Fruit fly (Drosophila melanogaster) whole organism, embryonic: Measurements from ENCODE around the gene dUTPase.

Source experiments
- CG10462 ChIP-seq: fragments of 200-800 bp; sonication (Bioruptor generic); optimal IDR thresholded peaks from 2 replicates; lab custom pipeline; 2016; ENCODE audit warnings: missing biosample characterization, missing genetic modification characterization
- CG11504 ChIP-seq: fragments of 200-800 bp; sonication (Bioruptor generic); optimal IDR thresholded peaks from 3 replicates; lab custom pipeline; 2019; ENCODE audit warnings: missing biosample characterization, mild to moderate bottlenecking, missing genetic modification characterization, moderate library complexity
- CG12769 ChIP-seq: fragments of 200-800 bp; sonication (Bioruptor generic); optimal IDR thresholded peaks from 2 replicates; lab custom pipeline; 2019; ENCODE audit warnings: missing biosample characterization, mild to moderate bottlenecking, missing genetic modification characterization, moderate library complexity
- CG13296 ChIP-seq: fragments of 200-800 bp; sonication (Bioruptor generic); optimal IDR thresholded peaks from 3 replicates; lab custom pipeline; 2018; ENCODE audit warnings: missing biosample characterization, mild to moderate bottlenecking, missing genetic modification characterization
- CG13894 ChIP-seq: fragments of 200-800 bp; sonication (Bioruptor generic); optimal IDR thresholded peaks from 3 replicates; lab custom pipeline; 2018; ENCODE audit warnings: missing biosample characterization, mild to moderate bottlenecking, missing genetic modification characterization, moderate library complexity
- CG14050 ChIP-seq: fragments of 200-800 bp; sonication (Bioruptor generic); IDR thresholded peaks from 3 replicates; pipeline ENCODE4 v1.3.6; 2022; ENCODE audit warnings: missing biosample characterization, missing genetic modification characterization
- CG14860 ChIP-seq: fragments of 200-800 bp; sonication (Bioruptor generic); IDR thresholded peaks from 3 replicates; pipeline ENCODE4 v1.3.6; 2022; ENCODE audit warnings: missing biosample characterization, missing genetic modification characterization; ENCODE audit not compliant: partially characterized antibody
- CG1602 ChIP-seq: fragments of 200-800 bp; sonication (Bioruptor generic); optimal IDR thresholded peaks from 3 replicates; lab custom pipeline; 2016; ENCODE audit warnings: missing biosample characterization, missing genetic modification characterization
- CG17829 ChIP-seq: fragments of 200-800 bp; optimal IDR thresholded peaks from 2 replicates; lab custom pipeline; 2019; ENCODE audit warnings: missing biosample characterization, mild to moderate bottlenecking, missing genetic modification characterization, moderate library complexity
- CG18262 ChIP-seq: fragments of 200-800 bp; optimal IDR thresholded peaks from 3 replicates; lab custom pipeline; 2019; ENCODE audit warnings: missing biosample characterization, mild to moderate bottlenecking, missing genetic modification characterization, moderate library complexity
- CG2129 ChIP-seq: fragments of 200-800 bp; sonication (Bioruptor generic); IDR thresholded peaks from 2 replicates; pipeline ENCODE4 v1.3.6; 2022; ENCODE audit warnings: missing biosample characterization, missing genetic modification characterization; ENCODE audit not compliant: partially characterized antibody
- CG31441 ChIP-seq: fragments of 200-800 bp; sonication (Bioruptor generic); IDR thresholded peaks from 2 replicates; pipeline ENCODE4 v1.3.6; 2022; ENCODE audit warnings: missing biosample characterization, missing genetic modification characterization
- CG32532 ChIP-seq: fragments of 200-800 bp; sonication (Bioruptor generic); IDR thresholded peaks from 2 replicates; pipeline ENCODE4 v1.3.6; 2022; ENCODE audit warnings: missing biosample characterization, missing genetic modification characterization
- CG6254 ChIP-seq: fragments of 200-800 bp; sonication (Bioruptor generic); optimal IDR thresholded peaks from 3 replicates; lab custom pipeline; 2017; ENCODE audit warnings: mild to moderate bottlenecking, missing biosample characterization, missing genetic modification reagents, missing genetic modification characterization
- CG6654 ChIP-seq: fragments of 200-800 bp; sonication (Bioruptor generic); optimal IDR thresholded peaks from 2 replicates; lab custom pipeline; 2017; ENCODE audit warnings: missing biosample characterization, mild to moderate bottlenecking, missing genetic modification characterization
- CG7928 ChIP-seq: fragments of 200-800 bp; sonication (Bioruptor generic); optimal IDR thresholded peaks from 2 replicates; lab custom pipeline; 2017; ENCODE audit warnings: missing biosample characterization, mild to moderate bottlenecking, missing genetic modification characterization
- CG7987 ChIP-seq: fragments of 200-800 bp; sonication (Bioruptor generic); optimal IDR thresholded peaks from 2 replicates; lab custom pipeline; 2018; ENCODE audit warnings: missing biosample characterization, mild to moderate bottlenecking, missing genetic modification characterization, moderate library complexity
- CG8478 ChIP-seq: fragments of >200 bp; optimal IDR thresholded peaks from 2 replicates; lab custom pipeline; 2018
- CG9609 ChIP-seq: fragments of 200-800 bp; sonication (Bioruptor generic); optimal IDR thresholded peaks from 3 replicates; lab custom pipeline; 2016; ENCODE audit warnings: missing biosample characterization, missing genetic modification characterization
- Dfd ChIP-seq, 2 experiments: fragments of >200 bp; optimal IDR thresholded peaks; 2 replicates each; lab custom pipeline; 2017; ENCODE audit warnings: missing biosample characterization in 2 of 2, missing genetic modification characterization in 2 of 2
- Dp ChIP-seq: fragments of 200-800 bp; sonication (Bioruptor generic); optimal IDR thresholded peaks from 2 replicates; lab custom pipeline; 2018; ENCODE audit warnings: missing biosample characterization, mild to moderate bottlenecking, missing genetic modification characterization, moderate library complexity
- H15 ChIP-seq: fragments of 200-800 bp; sonication (Bioruptor generic); IDR thresholded peaks from 3 replicates; pipeline ENCODE4 v1.3.6; 2022; ENCODE audit warnings: missing biosample characterization, missing genetic modification characterization
- H2.0 ChIP-seq: fragments of 200-800 bp; sonication (Bioruptor generic); IDR thresholded peaks from 2 replicates; pipeline ENCODE4 v1.3.6; 2022; ENCODE audit warnings: missing biosample characterization, missing genetic modification characterization
- HHEX ChIP-seq: fragments of 200-800 bp; sonication (Bioruptor generic); optimal IDR thresholded peaks from 3 replicates; lab custom pipeline; 2017; ENCODE audit warnings: missing biosample characterization, mild to moderate bottlenecking, missing genetic modification characterization, missing genetic modification reagents
- Lhr ChIP-seq: fragments of 200-800 bp; sonication (Bioruptor generic); optimal IDR thresholded peaks from 3 replicates; lab custom pipeline; 2017; ENCODE audit warnings: mild to moderate bottlenecking, missing biosample characterization, missing genetic modification reagents, missing genetic modification characterization
- Lpt ChIP-seq: fragments of >200 bp; optimal IDR thresholded peaks from 2 replicates; lab custom pipeline; 2018; ENCODE audit warnings: missing biosample characterization, missing genetic modification characterization
- Nf-YB ChIP-seq: fragments of 200-800 bp; sonication (Bioruptor generic); optimal IDR thresholded peaks from 3 replicates; lab custom pipeline; 2019; ENCODE audit warnings: missing biosample characterization, mild to moderate bottlenecking, missing genetic modification characterization, moderate library complexity
- Six4 ChIP-seq: fragments of 200-800 bp; sonication (Bioruptor generic); optimal IDR thresholded peaks from 2 replicates; lab custom pipeline; 2016; ENCODE audit warnings: missing biosample characterization, missing genetic modification characterization
- bbx ChIP-seq: fragments of 200-800 bp; sonication (Bioruptor generic); IDR thresholded peaks from 2 replicates; pipeline ENCODE4 v1.3.6; 2022; ENCODE audit warnings: missing biosample characterization, missing genetic modification characterization; ENCODE audit not compliant: partially characterized antibody
- bsh ChIP-seq, 2 experiments: fragments of 200-800 bp; sonication (Bioruptor generic); optimal IDR thresholded peaks; 2 replicates each; lab custom pipeline; 2017 to 2018; ENCODE audit warnings: mild to moderate bottlenecking in 2 of 2, missing biosample characterization in 2 of 2, missing genetic modification characterization in 2 of 2, moderate library complexity in 1 of 2
- caup ChIP-seq: fragments of 200-800 bp; sonication (Bioruptor generic); optimal IDR thresholded peaks from 3 replicates; lab custom pipeline; 2017; ENCODE audit warnings: missing biosample characterization, mild to moderate bottlenecking, missing genetic modification characterization, moderate library complexity; ENCODE audit not compliant: severe bottlenecking
- cg ChIP-seq: fragments of 200-800 bp; sonication (Bioruptor generic); optimal IDR thresholded peaks from 3 replicates; lab custom pipeline; 2019; ENCODE audit warnings: missing biosample characterization, mild to moderate bottlenecking, missing genetic modification characterization, moderate library complexity
- chm ChIP-seq: fragments of 200-800 bp; sonication (Bioruptor generic); IDR thresholded peaks from 2 replicates; pipeline ENCODE4 v1.3.6; 2022; ENCODE audit warnings: missing biosample characterization, missing genetic modification characterization
- corto ChIP-seq: fragments of 200-800 bp; sonication (Bioruptor generic); optimal IDR thresholded peaks from 2 replicates; lab custom pipeline; 2016; ENCODE audit warnings: missing biosample characterization, mild to moderate bottlenecking, missing genetic modification characterization, moderate library complexity
- croc ChIP-seq: fragments of 200-800 bp; sonication (Bioruptor generic); conservative IDR thresholded peaks from 3 replicates; pipeline ENCODE4 v1.3.6; 2022; ENCODE audit warnings: missing biosample characterization, missing genetic modification characterization
- crp ChIP-seq, 2 experiments: fragments of 200-800 bp; sonication (Bioruptor generic); optimal IDR thresholded peaks; 2 replicates in 1 of 2; 3 replicates in 1 of 2; lab custom pipeline; 2017; ENCODE audit warnings: missing biosample characterization in 2 of 2, missing genetic modification characterization in 2 of 2, mild to moderate bottlenecking in 1 of 2, moderate library complexity in 1 of 2
- dimm ChIP-seq: fragments of 200-800 bp; sonication (Bioruptor generic); IDR thresholded peaks from 2 replicates; pipeline ENCODE4 v1.3.6; 2022; ENCODE audit warnings: missing biosample characterization, missing genetic modification characterization
- dysf ChIP-seq: fragments of 200-800 bp; sonication (Bioruptor generic); IDR thresholded peaks from 3 replicates; pipeline ENCODE4 v1.3.6; 2022; ENCODE audit warnings: missing biosample characterization, missing genetic modification characterization
- emc ChIP-seq: fragments of 200-800 bp; sonication (Bioruptor generic); optimal IDR thresholded peaks from 2 replicates; lab custom pipeline; 2016; ENCODE audit warnings: missing biosample characterization, missing genetic modification characterization
- en ChIP-seq: fragments of 200-800 bp; sonication (Bioruptor generic); optimal IDR thresholded peaks from 2 replicates; lab custom pipeline; 2016; ENCODE audit warnings: missing biosample characterization, missing genetic modification characterization
- ftz-f1 ChIP-seq: fragments of 200-800 bp; sonication (Bioruptor generic); optimal IDR thresholded peaks from 2 replicates; lab custom pipeline; 2016; ENCODE audit warnings: missing biosample characterization, missing genetic modification characterization
- jumu ChIP-seq: fragments of 200-800 bp; sonication (Bioruptor generic); optimal IDR thresholded peaks from 3 replicates; lab custom pipeline; 2016; ENCODE audit warnings: missing biosample characterization, missing genetic modification characterization
- nom ChIP-seq: fragments of 200-800 bp; sonication (Bioruptor generic); optimal IDR thresholded peaks from 2 replicates; lab custom pipeline; 2017; ENCODE audit warnings: missing biosample characterization, missing genetic modification characterization, mild to moderate bottlenecking, moderate library complexity, missing genetic modification reagents
- pum ChIP-seq: fragments of 200-800 bp; sonication (Bioruptor generic); optimal IDR thresholded peaks from 2 replicates; lab custom pipeline; 2016; ENCODE audit warnings: missing biosample characterization, missing genetic modification characterization
- sim ChIP-seq: fragments of 200-800 bp; sonication (Bioruptor generic); IDR thresholded peaks from 2 replicates; pipeline ENCODE4 v1.3.6; 2022; ENCODE audit warnings: missing biosample characterization, missing genetic modification characterization
- so ChIP-seq: fragments of 200-800 bp; sonication (Bioruptor generic); IDR thresholded peaks from 3 replicates; pipeline ENCODE4 v1.3.6; 2022; ENCODE audit warnings: missing biosample characterization, missing genetic modification characterization
- tio ChIP-seq: fragments of 200-800 bp; sonication (Bioruptor generic); optimal IDR thresholded peaks from 2 replicates; lab custom pipeline; 2017; ENCODE audit warnings: missing biosample characterization, missing genetic modification characterization, inconsistent platforms
- trh ChIP-seq: fragments of 200-800 bp; sonication (Bioruptor generic); optimal IDR thresholded peaks from 2 replicates; lab custom pipeline; 2016; ENCODE audit warnings: missing biosample characterization, missing genetic modification characterization
- vvl ChIP-seq: fragments of 200-800 bp; sonication (Bioruptor generic); IDR thresholded peaks from 2 replicates; pipeline ENCODE4 v1.3.6; 2022; ENCODE audit warnings: missing biosample characterization, missing genetic modification characterization
- yki ChIP-seq: fragments of >200 bp; optimal IDR thresholded peaks from 3 replicates; lab custom pipeline; 2018
- zf30C ChIP-seq: fragments of 200-800 bp; sonication (Bioruptor generic); optimal IDR thresholded peaks from 3 replicates; lab custom pipeline; 2018; ENCODE audit warnings: missing biosample characterization, mild to moderate bottlenecking, missing genetic modification characterization

The dUTPase gene

dm6 chr2L:10986138-10986537, 25.0 kb upstream of the dUTPase start (continued):
- TF ChIP-seq chm (GFP tag; lab: Robert Waterston, UW) (0 out of 2 replicates have a peak, but pooled peaks have one; percentile 9), vvl (GFP tag; lab: Robert Waterston, UW) (0 out of 2 replicates have a peak, but pooled peaks have one; percentile 28), CG17829 (tag; lab: Kevin White, UChicago) (peak; percentile 67), CG18262 (tag; lab: Kevin White, UChicago) (peak; percentile 69), dimm (GFP tag; lab: Robert Waterston, UW) (peak; percentile 17; the same call in 1 of the 2 replicates), CG14860 (GFP tag; lab: Robert Waterston, UW) (no peak), corto (GFP tag; lab: Kevin White, UChicago) (no peak), CG1602 (GFP tag; lab: Kevin White, UChicago) (peak; percentile 4), Lhr (no peak), trh (GFP tag; lab: Kevin White, UChicago) (no peak), CG14050 (GFP tag; lab: Robert Waterston, UW) (no peak), zf30C (GFP tag; lab: Kevin White, UChicago) (peak; percentile 49), sim (GFP tag; lab: Robert Waterston, UW) (no peak), Lpt (no peak), CG7928 (no peak), nom (GFP tag; lab: Kevin White, UChicago) (no peak), so (GFP tag; lab: Robert Waterston, UW) (0 out of 3 replicates have a peak, but pooled peaks have one; percentile 62), H15 (GFP tag; lab: Robert Waterston, UW) (peak; percentile 56), dysf (GFP tag; lab: Robert Waterston, UW) (no peak), CG13894 (tag; lab: Kevin White, UChicago) (no peak), CG12769 (tag; lab: Kevin White, UChicago) (no peak), Dfd (GFP tag; optimal IDR thresholded peaks at IDR 0.05; lab: Kevin White, UChicago) (no peak), Nf-YB (GFP tag; lab: Kevin White, UChicago) (no peak), emc (GFP tag; lab: Kevin White, UChicago) (no peak), HHEX (GFP tag; lab: Kevin White, UChicago) (peak; percentile 17), cg (no peak), H2.0 (GFP tag; lab: Robert Waterston, UW) (no peak), CG7987 (peak; percentile 56), yki (no peak), en (GFP tag; lab: Kevin White, UChicago) (no peak), croc (GFP tag; lab: Robert Waterston, UW) (peak; percentile 58), CG31441 (GFP tag; lab: Robert Waterston, UW) (peak; percentile 67), CG2129 (GFP tag; lab: Robert Waterston, UW) (no peak), jumu (GFP tag; lab: Kevin White, UChicago) (no peak), Six4 (GFP tag; lab: Kevin White, UChicago) (peak; percentile 12), CG10462 (GFP tag; lab: Kevin White, UChicago) (no peak), ftz-f1 (GFP tag; lab: Kevin White, UChicago) (no peak), pum (GFP tag; lab: Kevin White, UChicago) (no peak), crp (GFP tag; optimal IDR thresholded peaks at IDR 0.05; lab: Kevin White, UChicago) (no peak), bbx (GFP tag; lab: Robert Waterston, UW) (no peak), CG8478 (lab: Kevin White, UChicago) (no peak), Dp (GFP tag; lab: Kevin White, UChicago) (no peak), CG9609 (GFP tag; lab: Kevin White, UChicago) (no peak), CG6254 (peak; percentile 30), CG11504 (tag; lab: Kevin White, UChicago) (no peak), tio (GFP tag; lab: Kevin White, UChicago) (no peak), caup (GFP tag; lab: Kevin White, UChicago) (peak; percentile 36), CG32532 (GFP tag; lab: Robert Waterston, UW) (peak; percentile 72), bsh (GFP tag; optimal IDR thresholded peaks at IDR 0.05; lab: Kevin White, UChicago) (peak in 1 of 2 experiments; percentile 31), CG6654 (GFP tag; lab: Kevin White, UChicago) (no peak), CG13296 (GFP tag; lab: Kevin White, UChicago) (no peak)
